Fruit fly (Drosophila melanogaster) whole organism, embryonic: ENCODE results near the gene zf30C.

ENCODE experiments used
- BtbVII ChIP-seq: fragments of 200-800 bp; sonication (Bioruptor generic); optimal IDR thresholded peaks from 3 replicates; lab custom pipeline; 2017; ENCODE audit warnings: missing biosample characterization, mild to moderate bottlenecking, missing genetic modification characterization
- Bteb2 ChIP-seq: fragments of 200-800 bp; sonication (Bioruptor generic); optimal IDR thresholded peaks from 2 replicates; lab custom pipeline; 2016; ENCODE audit warnings: missing biosample characterization, missing genetic modification characterization
- CG10462 ChIP-seq: fragments of 200-800 bp; sonication (Bioruptor generic); optimal IDR thresholded peaks from 2 replicates; lab custom pipeline; 2016; ENCODE audit warnings: missing biosample characterization, missing genetic modification characterization
- CG10959 ChIP-seq: fragments of 200-800 bp; sonication (Bioruptor generic); IDR thresholded peaks from 2 replicates; pipeline ENCODE4 v1.3.6; 2022; ENCODE audit warnings: missing biosample characterization, missing genetic modification characterization
- CG11504 ChIP-seq: fragments of 200-800 bp; sonication (Bioruptor generic); optimal IDR thresholded peaks from 3 replicates; lab custom pipeline; 2019; ENCODE audit warnings: missing biosample characterization, mild to moderate bottlenecking, missing genetic modification characterization, moderate library complexity
- CG12391 ChIP-seq: fragments of 200-800 bp; sonication (Bioruptor generic); optimal IDR thresholded peaks from 3 replicates; lab custom pipeline; 2018; ENCODE audit warnings: missing biosample characterization, mild to moderate bottlenecking, missing genetic modification characterization, moderate library complexity
- CG13424 ChIP-seq: fragments of 200-800 bp; sonication (Bioruptor generic); optimal IDR thresholded peaks from 2 replicates; lab custom pipeline; 2019; ENCODE audit warnings: missing biosample characterization, mild to moderate bottlenecking, missing genetic modification characterization, moderate library complexity
- CG14014 ChIP-seq: fragments of 200-800 bp; sonication (Bioruptor generic); IDR thresholded peaks from 2 replicates; pipeline ENCODE4 v1.3.6; 2022; ENCODE audit warnings: missing biosample characterization, missing genetic modification characterization
- CG15073 ChIP-seq: fragments of 200-800 bp; sonication (Bioruptor generic); optimal IDR thresholded peaks from 2 replicates; lab custom pipeline; 2016; ENCODE audit warnings: missing biosample characterization, missing genetic modification characterization
- CG15514 ChIP-seq: fragments of 200-800 bp; sonication (Bioruptor generic); optimal IDR thresholded peaks from 3 replicates; lab custom pipeline; 2017; ENCODE audit warnings: missing biosample characterization, missing genetic modification characterization, mild to moderate bottlenecking, moderate library complexity, missing genetic modification reagents
- CG17186 ChIP-seq: fragments of 200-800 bp; sonication (Bioruptor generic); optimal IDR thresholded peaks from 3 replicates; lab custom pipeline; 2017; ENCODE audit warnings: missing biosample characterization, missing genetic modification reagents, missing genetic modification characterization
- CG18599 ChIP-seq: fragments of 200-800 bp; sonication (Bioruptor generic); optimal IDR thresholded peaks from 3 replicates; lab custom pipeline; 2017; ENCODE audit warnings: missing biosample characterization, missing genetic modification characterization, mild to moderate bottlenecking, moderate library complexity, missing genetic modification reagents
- CG18764 ChIP-seq: fragments of 200-800 bp; sonication (Bioruptor generic); optimal IDR thresholded peaks from 3 replicates; lab custom pipeline; 2016; ENCODE audit warnings: missing biosample characterization, missing genetic modification characterization
- CG2120 ChIP-seq: fragments of 200-800 bp; sonication (Bioruptor generic); optimal IDR thresholded peaks from 3 replicates; lab custom pipeline; 2016; ENCODE audit warnings: missing biosample characterization, missing genetic modification characterization
- CG30403 ChIP-seq: fragments of 200-800 bp; sonication (Bioruptor generic); optimal IDR thresholded peaks from 3 replicates; lab custom pipeline; 2016; ENCODE audit warnings: missing biosample characterization, missing genetic modification characterization
- CG33213 ChIP-seq: fragments of 200-800 bp; sonication (Bioruptor generic); optimal IDR thresholded peaks from 3 replicates; lab custom pipeline; 2016; ENCODE audit warnings: missing biosample characterization, missing genetic modification characterization
- CG34224 ChIP-seq: fragments of 200-800 bp; sonication (Bioruptor generic); IDR thresholded peaks from 3 replicates; pipeline ENCODE4 v1.3.6; 2022; ENCODE audit warnings: missing biosample characterization, missing genetic modification characterization; ENCODE audit not compliant: partially characterized antibody
- CG34422 ChIP-seq: fragments of 200-800 bp; sonication (Bioruptor generic); IDR thresholded peaks from 3 replicates; pipeline ENCODE4 v1.3.6; 2022; ENCODE audit warnings: missing biosample characterization, missing genetic modification characterization
- CG4404 ChIP-seq: fragments of 200-800 bp; sonication (Bioruptor generic); IDR thresholded peaks from 2 replicates; pipeline ENCODE4 v1.3.6; 2022; ENCODE audit warnings: missing biosample characterization, missing genetic modification characterization
- CG5245 ChIP-seq: fragments of 200-800 bp; sonication (Bioruptor generic); optimal IDR thresholded peaks from 3 replicates; lab custom pipeline; 2016; ENCODE audit warnings: missing biosample characterization, missing genetic modification characterization
- CG9817 ChIP-seq: fragments of 200-800 bp; sonication (Bioruptor generic); optimal IDR thresholded peaks from 2 replicates; lab custom pipeline; 2018; ENCODE audit warnings: missing biosample characterization, mild to moderate bottlenecking, missing genetic modification characterization, moderate library complexity
- CG9932 ChIP-seq: fragments of 200-800 bp; sonication (Bioruptor generic); IDR thresholded peaks from 2 replicates; pipeline ENCODE4 v1.3.6; 2022; ENCODE audit warnings: missing biosample characterization, missing genetic modification characterization
- CTCF ChIP-seq: fragments of 200-800 bp; sonication (Bioruptor generic); optimal IDR thresholded peaks from 2 replicates; lab custom pipeline; 2017; ENCODE audit warnings: missing biosample characterization, mild to moderate bottlenecking, missing genetic modification characterization, moderate library complexity
- Dek ChIP-seq: fragments of 200-800 bp; sonication (Bioruptor generic); optimal IDR thresholded peaks from 3 replicates; lab custom pipeline; 2019; ENCODE audit warnings: missing biosample characterization, mild to moderate bottlenecking, missing genetic modification characterization, moderate library complexity
- Dip3 ChIP-seq: fragments of 200-800 bp; sonication (Bioruptor generic); optimal IDR thresholded peaks from 3 replicates; lab custom pipeline; 2016; ENCODE audit warnings: missing biosample characterization, missing genetic modification characterization
- Dll ChIP-seq: fragments of 200-800 bp; sonication (Bioruptor generic); IDR thresholded peaks from 4 replicates; pipeline ENCODE4 v1.3.6; 2022; ENCODE audit warnings: missing biosample characterization, missing genetic modification characterization; ENCODE audit not compliant: partially characterized antibody
- Doc3 ChIP-seq: fragments of 200-800 bp; sonication (Bioruptor generic); IDR thresholded peaks from 3 replicates; pipeline ENCODE4 v1.3.6; 2022; ENCODE audit warnings: missing biosample characterization, missing genetic modification characterization; ENCODE audit not compliant: partially characterized antibody
- E2f1 ChIP-seq: fragments of 200-800 bp; sonication (Bioruptor generic); IDR thresholded peaks from 2 replicates; pipeline ENCODE4 v1.3.6; 2022; ENCODE audit warnings: missing biosample characterization, missing genetic modification characterization
- H2.0 ChIP-seq: fragments of 200-800 bp; sonication (Bioruptor generic); IDR thresholded peaks from 2 replicates; pipeline ENCODE4 v1.3.6; 2022; ENCODE audit warnings: missing biosample characterization, missing genetic modification characterization
- HHEX ChIP-seq: fragments of 200-800 bp; sonication (Bioruptor generic); optimal IDR thresholded peaks from 3 replicates; lab custom pipeline; 2017; ENCODE audit warnings: missing biosample characterization, mild to moderate bottlenecking, missing genetic modification characterization, missing genetic modification reagents
- HLH4C ChIP-seq: fragments of 200-800 bp; sonication (Bioruptor generic); IDR thresholded peaks from 3 replicates; pipeline ENCODE4 v1.3.6; 2022; ENCODE audit warnings: missing biosample characterization, missing genetic modification characterization; ENCODE audit not compliant: partially characterized antibody
- MESR4 ChIP-seq: fragments of 200-800 bp; sonication (Bioruptor generic); optimal IDR thresholded peaks from 2 replicates; lab custom pipeline; 2018; ENCODE audit warnings: missing biosample characterization, mild to moderate bottlenecking, missing genetic modification characterization, moderate library complexity
- Neu2 ChIP-seq: fragments of 200-800 bp; sonication (Bioruptor generic); optimal IDR thresholded peaks from 3 replicates; lab custom pipeline; 2016; ENCODE audit warnings: missing biosample characterization, missing genetic modification characterization, borderline replicate concordance
- Oli ChIP-seq: fragments of 200-800 bp; sonication (Bioruptor generic); optimal IDR thresholded peaks from 2 replicates; lab custom pipeline; 2018; ENCODE audit warnings: missing biosample characterization, mild to moderate bottlenecking, missing genetic modification characterization, moderate library complexity
- YL-1 ChIP-seq: fragments of 200-800 bp; sonication (Bioruptor generic); optimal IDR thresholded peaks from 3 replicates; lab custom pipeline; 2017; ENCODE audit warnings: missing biosample characterization, mild to moderate bottlenecking, missing genetic modification characterization
- caup ChIP-seq: fragments of 200-800 bp; sonication (Bioruptor generic); optimal IDR thresholded peaks from 3 replicates; lab custom pipeline; 2017; ENCODE audit warnings: missing biosample characterization, mild to moderate bottlenecking, missing genetic modification characterization, moderate library complexity; ENCODE audit not compliant: severe bottlenecking
- croc ChIP-seq: fragments of 200-800 bp; sonication (Bioruptor generic); conservative IDR thresholded peaks from 3 replicates; pipeline ENCODE4 v1.3.6; 2022; ENCODE audit warnings: missing biosample characterization, missing genetic modification characterization
- dm ChIP-seq: fragments of 200-800 bp; sonication (Bioruptor generic); optimal IDR thresholded peaks from 3 replicates; lab custom pipeline; 2016; ENCODE audit warnings: missing biosample characterization, missing genetic modification characterization
- en ChIP-seq: fragments of 200-800 bp; sonication (Bioruptor generic); optimal IDR thresholded peaks from 2 replicates; lab custom pipeline; 2016; ENCODE audit warnings: missing biosample characterization, missing genetic modification characterization
- lbe ChIP-seq: fragments of 200-800 bp; sonication (Bioruptor generic); optimal IDR thresholded peaks from 2 replicates; lab custom pipeline; 2016; ENCODE audit warnings: missing biosample characterization, mild to moderate bottlenecking, missing genetic modification characterization
- lilli ChIP-seq: fragments of 200-800 bp; sonication (Bioruptor generic); optimal IDR thresholded peaks from 3 replicates; lab custom pipeline; 2016; ENCODE audit warnings: missing biosample characterization, missing genetic modification characterization
- nerfin-1 ChIP-seq: fragments of 200-800 bp; sonication (Bioruptor generic); optimal IDR thresholded peaks from 3 replicates; lab custom pipeline; 2019; ENCODE audit warnings: missing biosample characterization, mild to moderate bottlenecking, missing genetic modification characterization, moderate library complexity
- org-1 ChIP-seq: fragments of 200-800 bp; sonication (Bioruptor generic); optimal IDR thresholded peaks from 2 replicates; lab custom pipeline; 2017; ENCODE audit warnings: missing biosample characterization, missing genetic modification characterization
- pzg ChIP-seq: fragments of 200-800 bp; sonication (Bioruptor generic); optimal IDR thresholded peaks from 3 replicates; lab custom pipeline; 2018; ENCODE audit warnings: missing biosample characterization, mild to moderate bottlenecking, missing genetic modification characterization, moderate library complexity
- trem ChIP-seq: fragments of 200-800 bp; optimal IDR thresholded peaks from 3 replicates; lab custom pipeline; 2019; ENCODE audit warnings: missing biosample characterization, mild to moderate bottlenecking, missing genetic modification characterization, moderate library complexity
- ttk ChIP-seq: fragments of 200-800 bp; sonication (Bioruptor generic); IDR thresholded peaks from 2 replicates; pipeline ENCODE4 v2.1.2; 2022; ENCODE audit warnings: missing biosample characterization, missing genetic modification characterization
- usp ChIP-seq: fragments of >200 bp; optimal IDR thresholded peaks from 2 replicates; lab custom pipeline; 2017; ENCODE audit warnings: missing biosample characterization, missing genetic modification characterization
- vnd ChIP-seq: fragments of 200-800 bp; sonication (Bioruptor generic); IDR thresholded peaks from 3 replicates; pipeline ENCODE4 v1.3.6; 2022; ENCODE audit warnings: missing biosample characterization, missing genetic modification characterization; ENCODE audit not compliant: partially characterized antibody
- zen2 ChIP-seq: fragments of 200-800 bp; sonication (Bioruptor generic); IDR thresholded peaks from 3 replicates; pipeline ENCODE4 v1.3.6; 2022; ENCODE audit warnings: missing biosample characterization, missing genetic modification characterization; ENCODE audit not compliant: partially characterized antibody

zf30C gene

dm6 chr2L:9763212-9763869 is 5.2 kb downstream of the zf30C start, which contains the start of the genes Taf11 and und (continued):
- TF ChIP-seq lilli (GFP tag; lab: Kevin White, UChicago) (peak; percentile 23), CG17186 (GFP tag; lab: Kevin White, UChicago) (peak; percentile 19), vnd (GFP tag; lab: Robert Waterston, UW) (peak; percentile 80), CG30403 (peak; percentile 39), H2.0 (GFP tag; lab: Robert Waterston, UW) (no peak), CG33213 (GFP tag; lab: Kevin White, UChicago) (no peak), CG11504 (tag; lab: Kevin White, UChicago) (no peak), MESR4 (GFP tag; lab: Kevin White, UChicago) (peak; percentile 71), pzg (peak; percentile 36), CG12391 (peak; percentile 52), nerfin-1 (tag; lab: Kevin White, UChicago) (no peak), CG9932 (GFP tag; lab: Robert Waterston, UW) (peak; percentile 65; the same call in 1 of the 2 replicates), Dll (GFP tag; lab: Robert Waterston, UW) (peak; percentile 83), CG34422 (GFP tag; lab: Robert Waterston, UW) (peak; percentile 30; the same call in 2 of the 3 replicates), Oli (no peak), trem (peak; percentile 20), CG9817 (tag; lab: Kevin White, UChicago) (peak; percentile 35), CG18764 (peak; percentile 31), CG18599 (GFP tag; lab: Kevin White, UChicago) (peak; percentile 52), CG15514 (GFP tag; lab: Kevin White, UChicago) (peak; percentile 99), Bteb2 (GFP tag; lab: Kevin White, UChicago) (no peak), en (GFP tag; lab: Kevin White, UChicago) (no peak), CG2120 (GFP tag; lab: Kevin White, UChicago) (peak; percentile 17), usp (GFP tag; lab: Kevin White, UChicago) (no peak), CG14014 (GFP tag; lab: Robert Waterston, UW) (no peak), CG34224 (GFP tag; lab: Robert Waterston, UW) (peak; percentile 47; the same call in 2 of the 3 replicates), dm (GFP tag; lab: Kevin White, UChicago) (peak; percentile 90), CG5245 (GFP tag; lab: Kevin White, UChicago) (peak; percentile 18), CG15073 (GFP tag; lab: Kevin White, UChicago) (no peak), org-1 (GFP tag; lab: Kevin White, UChicago) (no peak), Doc3 (peak; percentile 61; the same call in 2 of the 3 replicates), HLH4C (peak; percentile 45; the same call in 1 of the 3 replicates), CG4404 (peak; percentile 33; the same call in 1 of the 2 replicates), CG13424 (tag; lab: Kevin White, UChicago) (peak; percentile 47), lbe (no peak), Dip3 (GFP tag; lab: Kevin White, UChicago) (no peak), zen2 (GFP tag; lab: Robert Waterston, UW) (peak; percentile 13; the same call in 1 of the 3 replicates), croc (GFP tag; lab: Robert Waterston, UW) (no peak), E2f1 (GFP tag; lab: Robert Waterston, UW) (no peak), HHEX (GFP tag; lab: Kevin White, UChicago) (peak; percentile 13), Dek (no peak), BtbVII (GFP tag; lab: Kevin White, UChicago) (peak; percentile 33), CG10462 (GFP tag; lab: Kevin White, UChicago) (no peak), ttk (no peak), CTCF (GFP tag; lab: Kevin White, UChicago) (no peak), YL-1 (peak; percentile 80), caup (peak; percentile 13), Neu2 (GFP tag; lab: Kevin White, UChicago) (no peak), CG10959 (GFP tag; lab: Robert Waterston, UW) (no peak)
